Fruit fly (Drosophila melanogaster) whole organism, larva: Measurements from ENCODE around the gene CG1635.
A peak's percentile ranks its signal among the peaks of the same experiment; 100 is the strongest.

Source experiments
- noc ChIP-seq: fragments of 200-800 bp; sonication (Bioruptor generic); optimal IDR thresholded peaks from 3 replicates; lab custom pipeline; 2019; ENCODE audit warnings: missing biosample characterization, mild to moderate bottlenecking, missing genetic modification characterization, moderate library complexity

CG1635 gene

dm6 chr3R:31609413-31610054 is 21.1 kb downstream of the CG1635 start:
- no peak for TF ChIP-seq noc (tag; lab: Kevin White, UChicago)

dm6 chr3R:31610639-31611594 is 22.4 kb downstream of the CG1635 start, which contains the start of gene Med:
Gene Med (plus strand): TSS chr3R:31611046.
- no peak for TF ChIP-seq noc (tag; lab: Kevin White, UChicago)

- TF ChIP-seq noc (tag; lab: Kevin White, UChicago), result no peak
Observed at dm6 chr3R:31612564-31612963, 24.1 kb downstream of the CG1635 start, which contains the start of gene CycG. Gene CycG (minus strand): TSS chr3R:31612664.

DNA sequence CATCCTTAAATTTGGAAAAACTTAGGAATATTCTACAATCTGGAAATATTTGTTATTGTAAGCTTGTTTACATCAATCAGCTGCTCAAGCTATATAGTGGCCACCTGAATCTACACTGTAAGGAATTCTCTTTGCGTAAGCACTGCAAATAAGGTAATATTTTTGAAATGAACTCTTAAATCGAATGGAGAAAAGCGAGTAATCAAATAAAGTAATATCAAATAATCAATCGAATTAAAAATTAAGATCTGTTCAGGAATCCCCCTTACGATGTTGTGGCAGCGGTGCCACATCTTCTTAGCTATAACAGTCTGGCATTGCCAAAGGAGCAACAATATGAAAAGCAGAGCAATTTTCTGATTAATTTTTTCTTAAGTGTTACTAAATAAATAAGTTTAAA is 27.5 kb downstream of the CG1635 start, which contains the start of the genes Mnat9 and CG1792:
Gene Mnat9, minus strand, starts transcription at position 160 of the 400 bp plus-strand sequence.
Gene CG1792, plus strand, starts transcription at position 303 of the 400 bp plus-strand sequence.
- TF ChIP-seq noc (tag; lab: Kevin White, UChicago), result peak; percentile 96

DNA sequence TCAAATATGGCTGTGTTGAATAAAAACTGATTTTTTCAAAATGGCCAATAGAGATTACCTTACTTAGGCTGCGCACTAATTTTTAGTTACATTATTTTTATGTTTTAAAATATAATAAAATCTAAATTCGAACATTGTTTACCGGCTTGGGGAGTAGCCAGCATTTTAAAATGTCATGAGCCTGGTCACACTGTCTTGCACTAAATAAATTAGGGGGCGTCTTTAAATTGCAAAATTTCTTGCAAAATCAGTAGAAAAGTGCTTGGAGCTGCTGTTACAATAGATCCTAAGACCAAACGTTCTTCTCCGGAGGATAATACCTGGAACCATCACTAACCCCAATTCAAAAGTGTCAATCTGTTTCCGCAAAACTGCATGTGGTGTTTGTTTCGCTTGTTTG is 29.3 kb downstream of the CG1635 start, which contains the start of gene pasha:
Gene pasha, plus strand, starts transcription at position 177 of the 400 bp plus-strand sequence.
- TF ChIP-seq noc (tag; lab: Kevin White, UChicago), result no peak

- no peak for TF ChIP-seq noc (tag; lab: Kevin White, UChicago)
Observed at dm6 chr3R:31621814-31622213, 33.3 kb downstream of the CG1635 start, which contains the start of gene kek6. Gene kek6 (plus strand): TSS chr3R:31622136.

- TF ChIP-seq noc (tag; lab: Kevin White, UChicago), result no peak
Observed at dm6 chr3R:31622648-31623047, 34.2 kb downstream of the CG1635 start.

DNA sequence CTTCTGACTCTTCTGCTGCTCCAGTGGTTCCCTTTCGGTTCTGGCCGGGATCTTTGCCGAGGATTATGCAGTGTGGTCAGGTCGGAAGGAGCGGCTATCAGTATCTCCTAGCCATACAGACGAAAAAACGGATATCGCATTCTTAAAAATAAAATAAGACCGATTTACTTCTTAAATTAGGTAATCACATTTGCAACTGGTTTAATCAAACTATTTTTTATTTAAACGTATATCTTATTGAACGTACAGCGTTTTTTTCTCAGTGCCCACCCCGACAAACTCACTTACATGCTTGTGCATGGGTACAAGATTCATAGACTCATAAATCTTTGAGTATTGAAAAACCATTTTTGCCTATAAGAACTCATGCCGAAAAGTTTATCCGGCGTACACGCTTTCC is 37.8 kb downstream of the CG1635 start:
- TF ChIP-seq noc (tag; lab: Kevin White, UChicago), result no peak

- no peak for TF ChIP-seq noc (tag; lab: Kevin White, UChicago)
Observed at dm6 chr3R:31627186-31627585, 38.7 kb downstream of the CG1635 start.

DNA sequence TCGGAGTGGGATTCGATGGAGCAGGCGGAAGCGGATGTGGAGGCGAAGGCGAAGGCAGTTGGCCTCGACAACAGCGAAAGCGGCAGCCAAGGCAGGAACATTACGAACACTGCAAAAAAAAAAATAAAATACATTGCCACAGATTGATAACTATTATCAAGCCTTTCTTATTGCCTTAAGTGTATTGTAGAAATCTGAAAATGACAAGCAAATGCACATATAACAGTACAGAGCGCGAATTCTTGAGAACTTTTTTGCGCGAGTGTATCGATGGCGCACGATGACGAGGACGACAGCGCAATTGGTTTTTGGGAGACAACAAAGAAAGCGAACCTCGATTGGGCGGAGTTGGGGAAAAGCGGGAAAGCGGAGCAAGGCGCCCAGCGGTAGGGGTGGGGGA is 41.9 kb downstream of the CG1635 start:
- TF ChIP-seq noc (tag; lab: Kevin White, UChicago), result no peak

- TF ChIP-seq noc (tag; lab: Kevin White, UChicago), result no peak
Observed at dm6 chr3R:31632316-31632715, 43.8 kb downstream of the CG1635 start.

- no peak for TF ChIP-seq noc (tag; lab: Kevin White, UChicago)
Observed at dm6 chr3R:31636501-31636900, 48.0 kb downstream of the CG1635 start.
